Worm (Caenorhabditis elegans): ENCODE results near the gene ptc-1.
A peak's percentile ranks its signal among the peaks of the same experiment; 100 is the strongest.

The ptc-1 gene

ce11 chrII:7944333-7944744 is 51.3 kb downstream of the ptc-1 start:
- TF ChIP-seq mdl-1 (tag; optimal IDR thresholded peaks at IDR 0.05) = peak in 1 of 2 experiments; percentile 81
- peak; percentile 5 for TF ChIP-seq nhr-28 (tag; optimal IDR thresholded peaks at IDR 0.05)
- TF ChIP-seq daf-16 (GFP tag; optimal IDR thresholded peaks at IDR 0.05) = no peak
- TF ChIP-seq daf-16 (tag; optimal IDR thresholded peaks at IDR 0.05) = peak; percentile 39
- TF ChIP-seq unc-62 (GFP tag; optimal IDR thresholded peaks at IDR 0.05 in 1 of 2) = no peak
- no peak for TF ChIP-seq unc-62 (tag; optimal IDR thresholded peaks at IDR 0.05)
- TF ChIP-seq hlh-30 (tag; optimal IDR thresholded peaks at IDR 0.05; ENCODE audit: insufficient read depth) = peak; percentile 61
- no peak for TF ChIP-seq nhr-10 (tag; optimal IDR thresholded peaks at IDR 0.05)
- TF ChIP-seq dve-1 (tag; optimal IDR thresholded peaks at IDR 0.05; ENCODE audit: insufficient read depth) = peak; percentile 66
- peak; percentile 73 for TF ChIP-seq nhr-48 (tag; optimal IDR thresholded peaks at IDR 0.05)
- TF ChIP-seq T20F7.1 (GFP tag; optimal IDR thresholded peaks at IDR 0.05) = peak; percentile 58
- peak; percentile 62; the same call in 1 of the 2 replicates for TF ChIP-seq php-3 (GFP tag; IDR thresholded peaks at IDR 0.05)
- peak; percentile 61 for TF ChIP-seq mxl-3 (GFP tag; optimal IDR thresholded peaks at IDR 0.05)
- peak; percentile 94 for TF ChIP-seq aha-1 (tag)
- TF ChIP-seq mes-2 (tag; optimal IDR thresholded peaks at IDR 0.05; ENCODE audit: poor library complexity, severe bottlenecking) = peak; percentile 15
- peak; percentile 77 for TF ChIP-seq hlh-11 (tag; optimal IDR thresholded peaks at IDR 0.05)
- TF ChIP-seq duxl-1 (tag; optimal IDR thresholded peaks at IDR 0.05; ENCODE audit: poor library complexity) = no peak
- TF ChIP-seq skn-1 (tag; optimal IDR thresholded peaks at IDR 0.05) = no peak
- TF ChIP-seq dmd-6 (GFP tag; IDR thresholded peaks at IDR 0.05) = peak; percentile 75
- no peak for TF ChIP-seq ceh-62 (tag; optimal IDR thresholded peaks at IDR 0.05)
- peak; percentile 33 for TF ChIP-seq dpl-1 (GFP tag; optimal IDR thresholded peaks at IDR 0.05)

DNA sequence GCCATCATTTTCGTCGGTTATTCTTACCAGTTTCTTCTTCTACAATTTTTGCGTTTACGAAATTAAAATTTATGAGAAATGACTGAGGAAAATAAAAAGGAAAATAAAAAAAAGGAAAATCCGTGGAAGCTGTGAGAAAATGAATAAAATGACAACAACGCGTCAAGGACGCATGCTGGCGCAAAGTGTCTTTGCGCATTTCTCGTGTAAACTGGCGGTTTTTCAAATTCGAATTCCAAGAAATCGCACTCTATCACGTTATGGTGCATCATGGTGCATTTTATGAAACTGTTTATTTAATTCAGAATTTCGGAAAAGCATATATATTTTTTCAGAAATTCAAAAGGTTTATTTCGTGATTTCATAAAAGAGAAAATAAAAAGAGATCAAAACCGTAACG is 52.1 kb downstream of the ptc-1 start, which contains the start of gene dbt-1:
TSS of gene dbt-1 (minus strand) at position 39 of the 400 bp plus-strand sequence.
- TF ChIP-seq hif-1 (tag; optimal IDR thresholded peaks at IDR 0.05) (peak in 1 of 2 experiments; percentile 32), F37D6.2 (tag; optimal IDR thresholded peaks at IDR 0.05) (peak; percentile 38), D1046.2 (GFP tag; IDR thresholded peaks at IDR 0.05) (no peak), tra-1 (GFP tag; IDR thresholded peaks at IDR 0.05) (0 out of 2 replicates have a peak, but pooled peaks have one; percentile 10), ztf-11 (tag; optimal IDR thresholded peaks at IDR 0.05) (no peak), lin-39 (tag; optimal IDR thresholded peaks at IDR 0.05) (no peak), lin-15B (tag; optimal IDR thresholded peaks at IDR 0.05) (no peak), hlh-30 (tag; optimal IDR thresholded peaks at IDR 0.05; ENCODE audit: insufficient read depth) (peak; percentile 53), ceh-62 (tag; optimal IDR thresholded peaks at IDR 0.05) (no peak), ctbp-1 (GFP tag; IDR thresholded peaks at IDR 0.05) (peak; percentile 22; the same call in 1 of the 2 replicates), dve-1 (tag; optimal IDR thresholded peaks at IDR 0.05; ENCODE audit: insufficient read depth) (peak; percentile 77), php-3 (GFP tag; IDR thresholded peaks at IDR 0.05) (0 out of 2 replicates have a peak, but pooled peaks have one; percentile 18), rbr-2 (tag; optimal IDR thresholded peaks at IDR 0.05) (peak; percentile 72), unc-62 (GFP tag; optimal IDR thresholded peaks at IDR 0.05 in 1 of 2) (no peak), unc-62 (tag; optimal IDR thresholded peaks at IDR 0.05) (no peak), T20F7.1 (GFP tag; optimal IDR thresholded peaks at IDR 0.05) (peak; percentile 58), mep-1 (tag; optimal IDR thresholded peaks at IDR 0.05) (peak; percentile 76), daf-16 (GFP tag; optimal IDR thresholded peaks at IDR 0.05) (peak in 1 of 2 experiments; percentile 13), daf-16 (tag; optimal IDR thresholded peaks at IDR 0.05) (peak; percentile 36), lin-29 (GFP tag; IDR thresholded peaks at IDR 0.05) (no peak), mdl-1 (tag; optimal IDR thresholded peaks at IDR 0.05) (peak in 1 of 2 experiments; percentile 50), daf-8 (GFP tag; IDR thresholded peaks at IDR 0.05) (no peak), F10B5.3 (tag; optimal IDR thresholded peaks at IDR 0.05) (peak; percentile 76), mes-2 (tag; optimal IDR thresholded peaks at IDR 0.05; ENCODE audit: poor library complexity, severe bottlenecking) (no peak), arid-1 (GFP tag; conservative IDR thresholded peaks at IDR 0.05) (no peak), lin-1 (GFP tag; IDR thresholded peaks at IDR 0.05) (no peak), Y75B8A.6 (GFP tag; IDR thresholded peaks at IDR 0.05) (no peak), nhr-28 (tag; optimal IDR thresholded peaks at IDR 0.05) (peak; percentile 35), ama-1 (optimal IDR thresholded peaks at IDR 0.05) (peak; percentile 43), zag-1 (tag; optimal IDR thresholded peaks at IDR 0.05) (no peak), zip-2 (tag; optimal IDR thresholded peaks at IDR 0.05) (peak; percentile 70), zip-11 (GFP tag; IDR thresholded peaks at IDR 0.05) (no peak), lsy-2 (tag; optimal IDR thresholded peaks at IDR 0.05) (peak in 1 of 2 experiments; percentile 91), set-16 (GFP tag; IDR thresholded peaks at IDR 0.05) (no peak), Y5F2A.4 (GFP tag; optimal IDR thresholded peaks at IDR 0.05) (no peak), egl-27 (tag; optimal IDR thresholded peaks at IDR 0.05) (no peak), spr-3 (GFP tag; optimal IDR thresholded peaks at IDR 0.05) (peak; percentile 28), nhr-25 (tag; optimal IDR thresholded peaks at IDR 0.05; ENCODE audit: borderline replicate concordance, insufficient read depth) (peak; percentile 59)

All from whole organism, L4 larva.